Fruit fly (Drosophila melanogaster) whole organism, embryonic: ENCODE data around the gene mey.

Source experiments
- Bteb2 ChIP-seq: fragments of 200-800 bp; sonication (Bioruptor generic); optimal IDR thresholded peaks from 2 replicates; lab custom pipeline; 2016; ENCODE audit warnings: missing biosample characterization, missing genetic modification characterization
- C15 ChIP-seq: fragments of 200-800 bp; sonication (Bioruptor generic); IDR thresholded peaks from 3 replicates; pipeline ENCODE4 v1.3.6; 2022; ENCODE audit warnings: missing biosample characterization, missing genetic modification characterization
- CG10654 ChIP-seq: fragments of 200-800 bp; sonication (Bioruptor generic); optimal IDR thresholded peaks from 2 replicates; lab custom pipeline; 2016; ENCODE audit warnings: missing biosample characterization, missing genetic modification characterization
- CG11696 ChIP-seq: fragments of 200-800 bp; sonication (Bioruptor generic); IDR thresholded peaks from 2 replicates; pipeline ENCODE4 v1.3.6; 2022; ENCODE audit warnings: missing biosample characterization, missing genetic modification characterization
- CG13624 ChIP-seq: fragments of 200-800 bp; sonication (Bioruptor generic); optimal IDR thresholded peaks from 2 replicates; lab custom pipeline; 2016; ENCODE audit warnings: missing biosample characterization, missing genetic modification characterization
- CG17568 ChIP-seq: fragments of 200-800 bp; sonication (Bioruptor generic); optimal IDR thresholded peaks from 2 replicates; lab custom pipeline; 2018; ENCODE audit warnings: missing biosample characterization, mild to moderate bottlenecking, missing genetic modification characterization, moderate library complexity
- CG1792 ChIP-seq: fragments of 200-800 bp; sonication (Bioruptor generic); optimal IDR thresholded peaks from 2 replicates; lab custom pipeline; 2016; ENCODE audit warnings: missing biosample characterization, missing genetic modification characterization
- CG2116 ChIP-seq: fragments of 200-800 bp; sonication (Bioruptor generic); optimal IDR thresholded peaks from 3 replicates; lab custom pipeline; 2018; ENCODE audit warnings: missing biosample characterization, mild to moderate bottlenecking, missing genetic modification characterization
- CG2202 ChIP-seq: fragments of 200-800 bp; sonication (Bioruptor generic); optimal IDR thresholded peaks from 2 replicates; lab custom pipeline; 2018; ENCODE audit warnings: missing biosample characterization, mild to moderate bottlenecking, missing genetic modification characterization
- CG3281 ChIP-seq: fragments of 200-800 bp; sonication (Bioruptor generic); optimal IDR thresholded peaks from 3 replicates; lab custom pipeline; 2017; ENCODE audit warnings: missing biosample characterization, mild to moderate bottlenecking, missing genetic modification characterization
- CG3407 ChIP-seq: fragments of 200-800 bp; sonication (Bioruptor generic); optimal IDR thresholded peaks from 2 replicates; lab custom pipeline; 2018; ENCODE audit warnings: missing biosample characterization, mild to moderate bottlenecking, missing genetic modification characterization
- CG3838 ChIP-seq: fragments of 200-800 bp; sonication (Bioruptor generic); optimal IDR thresholded peaks from 3 replicates; lab custom pipeline; 2016; ENCODE audit warnings: missing biosample characterization, missing genetic modification characterization
- CG4730 ChIP-seq: fragments of 200-800 bp; sonication (Bioruptor generic); IDR thresholded peaks from 2 replicates; pipeline ENCODE4 v1.3.6; 2022; ENCODE audit warnings: missing biosample characterization, missing genetic modification characterization
- CG6683 ChIP-seq: fragments of 200-800 bp; sonication (Bioruptor generic); optimal IDR thresholded peaks from 2 replicates; lab custom pipeline; 2017; ENCODE audit warnings: missing biosample characterization, mild to moderate bottlenecking, missing genetic modification characterization, missing genetic modification reagents
- Camta ChIP-seq: fragments of 200-800 bp; sonication (Bioruptor generic); optimal IDR thresholded peaks from 2 replicates; lab custom pipeline; 2016; ENCODE audit warnings: missing biosample characterization, missing genetic modification characterization
- CkIIα-i1 ChIP-seq: fragments of 200-800 bp; sonication (Bioruptor generic); IDR thresholded peaks from 2 replicates; pipeline ENCODE4 v1.3.6; 2022; ENCODE audit warnings: missing biosample characterization, missing genetic modification characterization
- CrebB ChIP-seq: fragments of 200-800 bp; sonication (Bioruptor generic); optimal IDR thresholded peaks from 3 replicates; lab custom pipeline; 2018; ENCODE audit warnings: missing biosample characterization, mild to moderate bottlenecking, missing genetic modification characterization
- D ChIP-seq, 2 experiments: fragments of 200-800 bp in 1 of 2; fragments of >200 bp in 1 of 2; sonication (Bioruptor generic) in 1 of 2; optimal IDR thresholded peaks; 2 replicates in 1 of 2; 3 replicates in 1 of 2; lab custom pipeline; 2017; ENCODE audit warnings: mild to moderate bottlenecking in 1 of 2, missing biosample characterization in 1 of 2, missing genetic modification characterization in 1 of 2, missing genetic modification reagents in 1 of 2
- D19A ChIP-seq: fragments of 200-800 bp; optimal IDR thresholded peaks from 3 replicates; lab custom pipeline; 2019; ENCODE audit warnings: missing biosample characterization, mild to moderate bottlenecking, missing genetic modification characterization, moderate library complexity
- Dip3 ChIP-seq: fragments of 200-800 bp; sonication (Bioruptor generic); optimal IDR thresholded peaks from 3 replicates; lab custom pipeline; 2016; ENCODE audit warnings: missing biosample characterization, missing genetic modification characterization
- Gsc ChIP-seq: fragments of 200-800 bp; sonication (Bioruptor generic); IDR thresholded peaks from 2 replicates; pipeline ENCODE4 v1.3.6; 2022; ENCODE audit warnings: missing biosample characterization, missing genetic modification characterization
- H15 ChIP-seq: fragments of 200-800 bp; sonication (Bioruptor generic); IDR thresholded peaks from 3 replicates; pipeline ENCODE4 v1.3.6; 2022; ENCODE audit warnings: missing biosample characterization, missing genetic modification characterization
- Lhr ChIP-seq: fragments of 200-800 bp; sonication (Bioruptor generic); optimal IDR thresholded peaks from 3 replicates; lab custom pipeline; 2017; ENCODE audit warnings: mild to moderate bottlenecking, missing biosample characterization, missing genetic modification reagents, missing genetic modification characterization
- Poxn ChIP-seq: fragments of 200-800 bp; sonication (Bioruptor generic); IDR thresholded peaks from 2 replicates; pipeline ENCODE4 v1.3.6; 2022; ENCODE audit warnings: missing biosample characterization, missing genetic modification characterization
- Rfx ChIP-seq: fragments of 200-800 bp; sonication (Bioruptor generic); IDR thresholded peaks from 2 replicates; pipeline ENCODE4 v1.3.6; 2022; ENCODE audit warnings: missing biosample characterization, missing genetic modification characterization
- Scr ChIP-seq: fragments of 200-800 bp; sonication (Bioruptor generic); IDR thresholded peaks from 2 replicates; pipeline ENCODE4 v1.3.6; 2022; ENCODE audit warnings: missing biosample characterization, missing genetic modification characterization; ENCODE audit not compliant: partially characterized antibody
- Sin3A ChIP-seq: fragments of >200 bp; optimal IDR thresholded peaks from 2 replicates; lab custom pipeline; 2018
- aop ChIP-seq: fragments of 200-800 bp; sonication (Bioruptor generic); IDR thresholded peaks from 2 replicates; pipeline ENCODE4 v1.3.6; 2022; ENCODE audit warnings: missing biosample characterization, missing genetic modification characterization
- az2 ChIP-seq: fragments of 200-800 bp; sonication (Bioruptor generic); optimal IDR thresholded peaks from 3 replicates; lab custom pipeline; 2016; ENCODE audit warnings: missing biosample characterization, missing genetic modification characterization
- bbx ChIP-seq: fragments of 200-800 bp; sonication (Bioruptor generic); IDR thresholded peaks from 2 replicates; pipeline ENCODE4 v1.3.6; 2022; ENCODE audit warnings: missing biosample characterization, missing genetic modification characterization; ENCODE audit not compliant: partially characterized antibody
- btn ChIP-seq: fragments of 200-800 bp; sonication (Bioruptor generic); optimal IDR thresholded peaks from 2 replicates; lab custom pipeline; 2016; ENCODE audit warnings: missing biosample characterization, missing genetic modification characterization
- cas ChIP-seq: fragments of 200-800 bp; sonication (Bioruptor generic); IDR thresholded peaks from 2 replicates; pipeline ENCODE4 v1.3.6; 2022; ENCODE audit warnings: missing biosample characterization, missing genetic modification characterization
- caup ChIP-seq: fragments of 200-800 bp; sonication (Bioruptor generic); optimal IDR thresholded peaks from 3 replicates; lab custom pipeline; 2017; ENCODE audit warnings: missing biosample characterization, mild to moderate bottlenecking, missing genetic modification characterization, moderate library complexity; ENCODE audit not compliant: severe bottlenecking
- chm ChIP-seq: fragments of 200-800 bp; sonication (Bioruptor generic); IDR thresholded peaks from 2 replicates; pipeline ENCODE4 v1.3.6; 2022; ENCODE audit warnings: missing biosample characterization, missing genetic modification characterization
- crp ChIP-seq, 2 experiments: fragments of 200-800 bp; sonication (Bioruptor generic); optimal IDR thresholded peaks; 2 replicates in 1 of 2; 3 replicates in 1 of 2; lab custom pipeline; 2017; ENCODE audit warnings: missing biosample characterization in 2 of 2, missing genetic modification characterization in 2 of 2, mild to moderate bottlenecking in 1 of 2, moderate library complexity in 1 of 2
- dati ChIP-seq: fragments of 200-800 bp; sonication (Bioruptor generic); IDR thresholded peaks from 2 replicates; pipeline ENCODE4 v1.3.6; 2022; ENCODE audit warnings: missing biosample characterization, missing genetic modification characterization
- dpn ChIP-seq, 2 experiments: fragments of 200-800 bp; sonication (Bioruptor generic); optimal IDR thresholded peaks; 3 replicates each; lab custom pipeline; 2016; ENCODE audit warnings: missing biosample characterization in 2 of 2, missing genetic modification characterization in 2 of 2
- fd102C ChIP-seq: fragments of 200-800 bp; sonication (Bioruptor generic); optimal IDR thresholded peaks from 2 replicates; lab custom pipeline; 2018; ENCODE audit warnings: missing biosample characterization, mild to moderate bottlenecking, missing genetic modification characterization, moderate library complexity
- gce ChIP-seq: fragments of 200-800 bp; sonication (Bioruptor generic); IDR thresholded peaks from 3 replicates; pipeline ENCODE4 v1.3.6; 2022; ENCODE audit warnings: missing biosample characterization, missing genetic modification characterization
- gro ChIP-seq: fragments of 200-800 bp; sonication (Bioruptor generic); optimal IDR thresholded peaks from 2 replicates; lab custom pipeline; 2016; ENCODE audit warnings: missing biosample characterization, missing genetic modification characterization
- gt ChIP-seq: fragments of 200-800 bp; sonication (Bioruptor generic); IDR thresholded peaks from 2 replicates; pipeline ENCODE4 v1.3.6; 2022; ENCODE audit warnings: missing biosample characterization, missing genetic modification characterization
- hkb ChIP-seq, 2 experiments: fragments of 200-800 bp in 1 of 2; fragments of >200 bp in 1 of 2; sonication (Bioruptor generic) in 1 of 2; IDR thresholded peaks in 1 of 2; optimal IDR thresholded peaks in 1 of 2; 2 replicates each; pipeline versions ENCODE4 v1.3.6 to Lab custom; 2017 to 2022; ENCODE audit warnings: missing biosample characterization in 1 of 2, missing genetic modification characterization in 1 of 2
- kni ChIP-seq: fragments of 200-800 bp; sonication (Bioruptor generic); optimal IDR thresholded peaks from 3 replicates; lab custom pipeline; 2017; ENCODE audit warnings: mild to moderate bottlenecking, missing biosample characterization, missing genetic modification reagents, missing genetic modification characterization
- maf-S ChIP-seq: fragments of 200-800 bp; sonication (Bioruptor generic); optimal IDR thresholded peaks from 2 replicates; lab custom pipeline; 2016; ENCODE audit warnings: missing biosample characterization, missing genetic modification characterization
- sd ChIP-seq: fragments of 200-800 bp; sonication (Bioruptor generic); optimal IDR thresholded peaks from 3 replicates; lab custom pipeline; 2018; ENCODE audit warnings: missing biosample characterization, mild to moderate bottlenecking, missing genetic modification characterization, moderate library complexity
- sens ChIP-seq: fragments of 200-800 bp; sonication (Bioruptor generic); peaks from one replicate; lab custom pipeline; 2016; ENCODE audit warnings: missing biosample characterization, missing genetic modification characterization
- sima ChIP-seq: fragments of 200-800 bp; sonication (Bioruptor generic); optimal IDR thresholded peaks from 2 replicates; lab custom pipeline; 2016; ENCODE audit warnings: missing biosample characterization, missing genetic modification characterization
- sr ChIP-seq: fragments of 200-800 bp; sonication (Bioruptor generic); IDR thresholded peaks from 3 replicates; pipeline ENCODE4 v1.3.6; 2022; ENCODE audit warnings: missing biosample characterization, missing genetic modification characterization
- tio ChIP-seq: fragments of 200-800 bp; sonication (Bioruptor generic); optimal IDR thresholded peaks from 2 replicates; lab custom pipeline; 2017; ENCODE audit warnings: missing biosample characterization, missing genetic modification characterization, inconsistent platforms
- tna ChIP-seq: fragments of 200-800 bp; sonication (Bioruptor generic); IDR thresholded peaks from 2 replicates; pipeline ENCODE4 v1.3.6; 2022; ENCODE audit warnings: missing biosample characterization, missing genetic modification characterization; ENCODE audit not compliant: partially characterized antibody
- wdn ChIP-seq: fragments of 200-800 bp; sonication (Bioruptor generic); IDR thresholded peaks from 2 replicates; pipeline ENCODE4 v1.3.6; 2022; ENCODE audit warnings: missing biosample characterization, missing genetic modification characterization

Gene mey

dm6 chr3R:31457997-31458467 is 41.0 kb upstream of the mey start (continued):
- TF ChIP-seq CG6683 (no peak), tna (GFP tag; lab: Robert Waterston, UW) (0 out of 2 replicates have a peak, but pooled peaks have one; percentile 30), crp (GFP tag; optimal IDR thresholded peaks at IDR 0.05; lab: Kevin White, UChicago) (peak in 1 of 2 experiments; percentile 61), dati (GFP tag; lab: Robert Waterston, UW) (no peak), caup (GFP tag; lab: Kevin White, UChicago) (no peak), H15 (GFP tag; lab: Robert Waterston, UW) (no peak), CG10654 (GFP tag; lab: Kevin White, UChicago) (no peak), CG4730 (GFP tag; lab: Robert Waterston, UW) (no peak), CG1792 (GFP tag; lab: Kevin White, UChicago) (no peak), Poxn (GFP tag; lab: Robert Waterston, UW) (no peak), gt (GFP tag; lab: Robert Waterston, UW) (no peak), kni (GFP tag; lab: Kevin White, UChicago) (no peak), gro (GFP tag; lab: Kevin White, UChicago) (no peak), C15 (no peak), maf-S (no peak), Rfx (GFP tag; lab: Robert Waterston, UW) (0 out of 2 replicates have a peak, but pooled peaks have one; percentile 9), tio (GFP tag; lab: Kevin White, UChicago) (no peak), Gsc (GFP tag; lab: Robert Waterston, UW) (no peak), Bteb2 (GFP tag; lab: Kevin White, UChicago) (no peak), D (optimal IDR thresholded peaks at IDR 0.05; lab: Kevin White, UChicago) (no peak), D (GFP tag; optimal IDR thresholded peaks at IDR 0.05; lab: Kevin White, UChicago) (no peak), gce (GFP tag; lab: Robert Waterston, UW) (no peak), bbx (GFP tag; lab: Robert Waterston, UW) (peak; percentile 59), D19A (no peak), az2 (no peak), sd (tag; lab: Kevin White, UChicago) (peak; percentile 62), CG3281 (GFP tag; lab: Kevin White, UChicago) (no peak), sens (GFP tag; lab: Kevin White, UChicago) (peak; percentile 35), CkIIα-i1 (GFP tag; lab: Robert Waterston, UW) (no peak), btn (GFP tag; lab: Kevin White, UChicago) (no peak), CG2202 (tag; lab: Kevin White, UChicago) (peak; percentile 1), sima (GFP tag; lab: Kevin White, UChicago) (no peak), chm (peak; percentile 47; the same call in 1 of the 2 replicates), sr (GFP tag; lab: Robert Waterston, UW) (no peak), cas (GFP tag; lab: Robert Waterston, UW) (no peak), CG13624 (peak; percentile 10), CG17568 (GFP tag; lab: Kevin White, UChicago) (no peak), Camta (no peak), aop (GFP tag; lab: Robert Waterston, UW) (no peak), Scr (GFP tag; lab: Robert Waterston, UW) (peak; percentile 40; the same call in 1 of the 2 replicates), CG11696 (GFP tag; lab: Robert Waterston, UW) (no peak), wdn (GFP tag; lab: Robert Waterston, UW) (no peak), CrebB (tag; lab: Kevin White, UChicago) (no peak), hkb (optimal IDR thresholded peaks at IDR 0.05; lab: Kevin White, UChicago) (peak; percentile 44), hkb (GFP tag; IDR thresholded peaks at IDR 0.05; lab: Robert Waterston, UW) (no peak), CG2116 (peak; percentile 8), dpn (GFP tag; optimal IDR thresholded peaks at IDR 0.05; lab: Kevin White, UChicago) (no peak), Sin3A (no peak), Lhr (GFP tag; lab: Kevin White, UChicago) (peak; percentile 98), fd102C (no peak), Dip3 (no peak), CG3838 (no peak), CG3407 (GFP tag; lab: Kevin White, UChicago) (no peak)
